Worm (Caenorhabditis elegans) whole organism, L4 larva: ENCODE results near the gene Y51H7C.1.

Experiments
- ceh-82 ChIP-seq: sonication (generic microtip); optimal IDR thresholded peaks from 2 replicates; lab custom pipeline; 2017; ENCODE audit warnings: missing biosample characterization, missing genetic modification characterization
- dve-1 ChIP-seq: sonication (generic microtip); optimal IDR thresholded peaks from 2 replicates; lab custom pipeline; 2017; ENCODE audit warnings: antibody characterized with exemption, mild to moderate bottlenecking, missing genetic modification characterization, missing compliant biosample characterization; ENCODE audit not compliant: insufficient read depth
- egl-27 ChIP-seq: sonication (generic microtip); optimal IDR thresholded peaks from 3 replicates; lab custom pipeline; 2017; ENCODE audit warnings: missing biosample characterization, missing genetic modification reagents, missing genetic modification characterization
- lim-7 ChIP-seq: fragments of 200-800 bp; sonication (Bioruptor generic); IDR thresholded peaks from 2 replicates; pipeline ENCODE4 v1.3.6; 2022; ENCODE audit warnings: missing genetic modification characterization, missing compliant biosample characterization
- mes-2 ChIP-seq: sonication (generic microtip); optimal IDR thresholded peaks from 2 replicates; lab custom pipeline; 2016; ENCODE audit warnings: missing genotype, mild to moderate bottlenecking, missing genetic modification characterization, missing compliant biosample characterization; ENCODE audit not compliant: poor library complexity, severe bottlenecking
- mxl-2 ChIP-seq: fragments of 200-800 bp; sonication (Bioruptor generic); conservative IDR thresholded peaks from 2 replicates; pipeline ENCODE4 v1.3.6; 2022; ENCODE audit warnings: missing genetic modification reagents, missing genetic modification characterization, missing compliant biosample characterization
- nhr-28 ChIP-seq: fragments of 150-350 bp; optimal IDR thresholded peaks from 2 replicates; lab custom pipeline; 2014; ENCODE audit warnings: missing biosample characterization, missing genetic modification characterization
- nhr-41 ChIP-seq: fragments of 200-800 bp; sonication (Bioruptor generic); IDR thresholded peaks from 2 replicates; pipeline ENCODE4 v1.3.6; 2022; ENCODE audit warnings: missing genetic modification reagents, missing genetic modification characterization, missing compliant biosample characterization
- nhr-6 ChIP-seq: fragments of 150-350 bp; optimal IDR thresholded peaks from 2 replicates; lab custom pipeline; 2014; ENCODE audit warnings: missing biosample characterization, missing genetic modification characterization
- pha-4 ChIP-seq, 2 experiments: fragments of 150-350 bp in 1 of 2; fragments of 200-800 bp in 1 of 2; sonication (Bioruptor generic) in 1 of 2; IDR thresholded peaks in 1 of 2; optimal IDR thresholded peaks in 1 of 2; 2 replicates each; pipeline versions ENCODE4 v1.3.6 to Lab custom; 2014 to 2022; ENCODE audit warnings: missing genetic modification characterization in 2 of 2, missing genetic modification reagents in 2 of 2, missing biosample characterization in 1 of 2, missing compliant biosample characterization in 1 of 2
- pqm-1 ChIP-seq: sonication (generic microtip); optimal IDR thresholded peaks from 2 replicates; lab custom pipeline; 2017; ENCODE audit warnings: missing biosample characterization, missing genetic modification characterization
- sdz-12 ChIP-seq: fragments of 200-800 bp; sonication (Bioruptor generic); optimal IDR thresholded peaks from 2 replicates; lab custom pipeline; 2018; ENCODE audit warnings: mild to moderate bottlenecking, missing genetic modification characterization, missing compliant biosample characterization
- snpc-1.2 ChIP-seq: fragments of 200-800 bp; sonication (Bioruptor generic); IDR thresholded peaks from 2 replicates; pipeline ENCODE4 v1.3.6; 2022; ENCODE audit warnings: missing genetic modification reagents, missing genetic modification characterization, missing compliant biosample characterization
- ztf-11 ChIP-seq: fragments of 150-350 bp; optimal IDR thresholded peaks from 2 replicates; lab custom pipeline; 2014; ENCODE audit warnings: missing biosample characterization, missing genetic modification characterization

- TF ChIP-seq dve-1 (tag; lab: Kevin White, UChicago) (no peak), mxl-2 (GFP tag; lab: Robert Waterston, UW) (no peak), mes-2 (no peak), nhr-6 (tag; lab: Kevin White, UChicago) (no peak), nhr-41 (GFP tag; lab: Robert Waterston, UW) (no peak), ceh-82 (tag; lab: Kevin White, UChicago) (no peak), pqm-1 (tag; lab: Kevin White, UChicago) (no peak), nhr-28 (no peak), snpc-1.2 (no peak), ztf-11 (tag; lab: Kevin White, UChicago) (no peak), sdz-12 (no peak), egl-27 (tag; lab: Kevin White, UChicago) (no peak), lim-7 (no peak), pha-4 (GFP tag; IDR thresholded peaks at IDR 0.05; lab: Robert Waterston, UW) (no peak), pha-4 (tag; optimal IDR thresholded peaks at IDR 0.05; lab: Kevin White, UChicago) (no peak)
Measured at ce11 chrII:1474807-1475206, 7.3 kb downstream of the Y51H7C.1 start.
